Worm (Caenorhabditis elegans) whole organism, L3 larva: ENCODE measurements around the gene F15H10.12.

ENCODE experiments used
- ZK546.5 ChIP-seq: sonication (generic microtip); optimal IDR thresholded peaks from 2 replicates; lab custom pipeline; 2017; ENCODE audit warnings: missing biosample characterization, missing genetic modification characterization
- aly-2 ChIP-seq: fragments of 150-350 bp; optimal IDR thresholded peaks from 2 replicates; lab custom pipeline; 2014; ENCODE audit warnings: missing biosample characterization, missing genetic modification characterization
- ama-1 ChIP-seq: fragments of 150-350 bp; optimal IDR thresholded peaks from 2 replicates; lab custom pipeline; 2018
- ceh-16 ChIP-seq: sonication (generic microtip); optimal IDR thresholded peaks from 2 replicates; lab custom pipeline; 2017; ENCODE audit warnings: missing biosample characterization, missing genetic modification characterization
- ceh-28 ChIP-seq: fragments of 150-350 bp; optimal IDR thresholded peaks from 2 replicates; lab custom pipeline; 2014; ENCODE audit warnings: missing biosample characterization, missing genetic modification reagents, missing genetic modification characterization
- ceh-82 ChIP-seq: fragments of 150-350 bp; optimal IDR thresholded peaks from 2 replicates; lab custom pipeline; 2014; ENCODE audit warnings: missing biosample characterization, missing genetic modification characterization
- ceh-9 ChIP-seq: sonication (generic microtip); optimal IDR thresholded peaks from 2 replicates; lab custom pipeline; 2018; ENCODE audit warnings: missing biosample characterization, missing genetic modification characterization
- daf-12 ChIP-seq: fragments of 150-350 bp; optimal IDR thresholded peaks from 2 replicates; lab custom pipeline; 2014; ENCODE audit warnings: missing biosample characterization, missing genetic modification reagents, missing genetic modification characterization
- egl-27 ChIP-seq: sonication (generic microtip); optimal IDR thresholded peaks from 4 replicates; lab custom pipeline; 2017; ENCODE audit warnings: missing biosample characterization, missing genetic modification reagents, missing genetic modification characterization
- egl-5 ChIP-seq: fragments of 150-350 bp; optimal IDR thresholded peaks from 2 replicates; lab custom pipeline; 2017; ENCODE audit warnings: missing biosample characterization, missing genetic modification reagents, missing genetic modification characterization, inconsistent platforms
- elt-2 ChIP-seq: sonication (generic microtip); optimal IDR thresholded peaks from 2 replicates; lab custom pipeline; 2016; ENCODE audit warnings: missing genetic modification reagents, mild to moderate bottlenecking, missing genetic modification characterization, missing compliant biosample characterization
- elt-3 ChIP-seq, 3 experiments: fragments of 150-350 bp in 1 of 3; sonication (generic microtip) in 2 of 3; optimal IDR thresholded peaks; 2 replicates in 2 of 3; 4 replicates in 1 of 3; lab custom pipeline; 2014 to 2017; ENCODE audit warnings: missing biosample characterization in 3 of 3, missing genetic modification characterization in 3 of 3
- fkh-10 ChIP-seq: sonication (generic microtip); optimal IDR thresholded peaks from 2 replicates; lab custom pipeline; 2017; ENCODE audit warnings: missing biosample characterization, missing genetic modification reagents, missing genetic modification characterization
- fkh-2 ChIP-seq: fragments of 150-350 bp; optimal IDR thresholded peaks from 2 replicates; lab custom pipeline; 2014; ENCODE audit warnings: missing biosample characterization, missing genetic modification reagents, missing genetic modification characterization
- fos-1 ChIP-seq: fragments of 150-350 bp; optimal IDR thresholded peaks from 2 replicates; lab custom pipeline; 2014; ENCODE audit warnings: missing biosample characterization, missing genetic modification characterization
- jun-1 ChIP-seq: fragments of 150-350 bp; optimal IDR thresholded peaks from 2 replicates; lab custom pipeline; 2014; ENCODE audit warnings: missing biosample characterization, missing genetic modification reagents, missing genetic modification characterization
- lin-39 ChIP-seq: fragments of 150-350 bp; optimal IDR thresholded peaks from 2 replicates; lab custom pipeline; 2018; ENCODE audit warnings: missing biosample characterization, missing genetic modification reagents, missing genetic modification characterization
- lsy-12 ChIP-seq: sonication (generic microtip); optimal IDR thresholded peaks from 2 replicates; lab custom pipeline; 2016; ENCODE audit warnings: mild to moderate bottlenecking, missing genetic modification characterization, missing compliant biosample characterization
- mdl-1 ChIP-seq: fragments of 150-350 bp; optimal IDR thresholded peaks from 2 replicates; lab custom pipeline; 2014; ENCODE audit warnings: missing biosample characterization, missing genetic modification characterization
- mml-1 ChIP-seq: fragments of 150-350 bp; sonication (generic microtip); optimal IDR thresholded peaks from 3 replicates; lab custom pipeline; 2014; ENCODE audit warnings: missing biosample characterization, missing genetic modification characterization
- nfya-1 ChIP-seq: sonication (generic microtip); optimal IDR thresholded peaks from 2 replicates; lab custom pipeline; 2017; ENCODE audit warnings: missing genetic modification characterization, mild to moderate bottlenecking, missing compliant biosample characterization, antibody characterized with exemption, moderate library complexity; ENCODE audit not compliant: insufficient read depth
- nhr-11 ChIP-seq: fragments of 150-350 bp; optimal IDR thresholded peaks from 2 replicates; lab custom pipeline; 2014; ENCODE audit warnings: missing biosample characterization, missing genetic modification characterization
- nhr-12 ChIP-seq: fragments of 150-350 bp; optimal IDR thresholded peaks from 2 replicates; lab custom pipeline; 2014; ENCODE audit warnings: missing biosample characterization, missing genetic modification characterization
- nhr-237 ChIP-seq: fragments of 150-350 bp; optimal IDR thresholded peaks from 2 replicates; lab custom pipeline; 2014; ENCODE audit warnings: missing biosample characterization, missing genetic modification characterization
- nhr-25 ChIP-seq: sonication (generic microtip); optimal IDR thresholded peaks from 2 replicates; lab custom pipeline; 2017; ENCODE audit warnings: missing biosample characterization, missing genetic modification characterization
- nhr-28 ChIP-seq: fragments of 150-350 bp; optimal IDR thresholded peaks from 2 replicates; lab custom pipeline; 2014; ENCODE audit warnings: missing biosample characterization, missing genetic modification characterization
- nhr-77 ChIP-seq: fragments of 150-350 bp; optimal IDR thresholded peaks from 2 replicates; lab custom pipeline; 2014; ENCODE audit warnings: missing biosample characterization, missing genetic modification characterization
- pha-4 ChIP-seq: fragments of 150-350 bp; optimal IDR thresholded peaks from 2 replicates; lab custom pipeline; 2014; ENCODE audit warnings: missing biosample characterization, missing genetic modification reagents, missing genetic modification characterization
- pqm-1 ChIP-seq: fragments of 150-350 bp; optimal IDR thresholded peaks from 2 replicates; lab custom pipeline; 2017; ENCODE audit warnings: missing biosample characterization, missing genetic modification characterization, inconsistent platforms
- sea-2 ChIP-seq: fragments of 150-350 bp; sonication (generic microtip); optimal IDR thresholded peaks from 4 replicates; lab custom pipeline; 2014; ENCODE audit warnings: missing biosample characterization, missing genetic modification reagents, missing genetic modification characterization
- skn-1 ChIP-seq: fragments of 150-350 bp; optimal IDR thresholded peaks from 2 replicates; lab custom pipeline; 2014; ENCODE audit warnings: missing biosample characterization, missing genetic modification characterization
- tbx-2 ChIP-seq: sonication (generic microtip); optimal IDR thresholded peaks from 2 replicates; lab custom pipeline; 2016; ENCODE audit warnings: mild to moderate bottlenecking, missing genetic modification characterization, missing compliant biosample characterization
- unc-62 ChIP-seq: fragments of 150-350 bp; sonication (generic microtip); optimal IDR thresholded peaks from 4 replicates; lab custom pipeline; 2014; ENCODE audit warnings: missing biosample characterization, missing genetic modification reagents, missing genetic modification characterization
- zag-1 ChIP-seq: fragments of 150-350 bp; optimal IDR thresholded peaks from 2 replicates; lab custom pipeline; 2014; ENCODE audit warnings: missing biosample characterization, missing genetic modification characterization
- ztf-11 ChIP-seq: fragments of 150-350 bp; optimal IDR thresholded peaks from 2 replicates; lab custom pipeline; 2014; ENCODE audit warnings: missing biosample characterization, missing genetic modification characterization

Gene F15H10.12

DNA sequence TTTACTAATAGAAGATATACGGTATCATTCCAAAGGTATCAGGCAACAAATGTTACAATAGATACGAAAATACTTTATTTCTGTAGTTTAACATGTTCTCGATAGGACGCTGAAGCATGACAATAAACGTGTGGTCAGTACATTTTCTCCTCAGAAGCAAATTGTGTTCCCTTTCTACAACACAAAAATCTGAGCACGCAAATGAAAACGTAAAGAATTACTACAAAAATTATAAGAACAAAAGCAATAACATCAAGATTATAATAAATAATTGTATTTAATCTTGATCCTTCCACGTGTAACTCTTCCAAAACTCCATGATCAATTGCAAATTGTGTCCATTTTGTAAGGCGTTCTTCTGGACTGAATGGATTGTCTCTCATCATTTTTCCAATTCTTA is 30.1 kb downstream of the F15H10.12 start:
- TF ChIP-seq egl-27 (tag; lab: Kevin White, UChicago) (no peak), nhr-28 (tag; lab: Kevin White, UChicago) (no peak), elt-2 (tag; lab: Kevin White, UChicago) (no peak), lsy-12 (tag; lab: Kevin White, UChicago) (no peak), sea-2 (no peak), tbx-2 (no peak), mml-1 (tag; lab: Kevin White, UChicago) (no peak), nhr-77 (tag; lab: Kevin White, UChicago) (no peak), nhr-11 (tag; lab: Kevin White, UChicago) (no peak), jun-1 (no peak), ceh-16 (no peak), pqm-1 (no peak)

DNA sequence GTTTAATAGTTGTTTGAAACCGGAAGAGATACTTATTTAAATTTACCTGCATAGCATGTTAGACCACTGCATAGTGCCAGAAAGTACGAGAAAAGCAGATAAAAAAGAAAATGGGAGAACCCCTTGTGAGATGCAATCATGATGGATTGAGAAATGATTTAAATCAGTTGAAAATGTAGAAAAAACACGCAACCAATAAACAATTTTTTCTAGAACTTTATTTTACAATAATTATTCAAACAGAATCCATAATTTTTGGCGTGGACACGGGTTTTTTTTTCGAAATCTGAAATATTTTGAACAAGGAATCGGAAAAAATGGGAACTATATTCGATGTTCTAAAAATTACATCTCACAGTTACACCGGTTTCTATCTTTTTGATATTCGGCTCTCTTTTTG is 30.6 kb downstream of the F15H10.12 start, which contains the start of gene AC3.12:
AC3.12 (minus strand) TSS at position 101 of the 400 bp plus-strand sequence.
- TF ChIP-seq mdl-1 (tag; lab: Kevin White, UChicago) (no peak), ceh-28 (tag; lab: Kevin White, UChicago) (no peak), ama-1 (no peak), tbx-2 (no peak), lsy-12 (tag; lab: Kevin White, UChicago) (no peak), nhr-25 (no peak), ceh-16 (no peak), nhr-11 (tag; lab: Kevin White, UChicago) (no peak), skn-1 (tag; lab: Kevin White, UChicago) (no peak)

- TF ChIP-seq mdl-1 (tag; lab: Kevin White, UChicago) (no peak), ceh-82 (tag; lab: Kevin White, UChicago) (no peak), pqm-1 (peak; percentile 40), pha-4 (tag; lab: Kevin White, UChicago) (peak; percentile 23), elt-2 (tag; lab: Kevin White, UChicago) (peak; percentile 63)
Observed at ce11 chrV:10371951-10372350, 37.9 kb downstream of the F15H10.12 start, which contains the start of gene ugt-49. Gene ugt-49 (plus strand): TSS chrV:10372321.

DNA sequence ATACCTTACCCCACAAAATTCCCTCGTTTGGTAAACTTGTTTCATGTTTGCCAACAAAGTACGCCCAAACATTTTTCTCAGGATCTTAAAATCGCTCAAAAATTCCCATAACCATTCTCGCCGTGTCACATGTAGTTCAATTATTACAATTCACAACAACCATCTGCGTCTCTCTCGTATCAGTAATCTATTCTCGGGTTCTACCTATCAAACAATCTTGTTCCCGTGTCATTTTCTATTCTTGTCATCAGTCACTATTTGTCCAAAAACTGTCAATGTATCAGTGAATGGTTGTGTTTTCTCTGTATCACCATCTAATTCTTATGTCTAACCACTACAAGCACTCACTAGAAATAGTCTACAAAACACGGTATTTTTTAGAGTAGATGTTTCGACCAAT is 38.7 kb downstream of the F15H10.12 start:
- no peak for TF ChIP-seq sea-2
- TF ChIP-seq pha-4 (tag; lab: Kevin White, UChicago): no peak
- TF ChIP-seq nhr-12 (tag; lab: Kevin White, UChicago): no peak
- no peak for TF ChIP-seq aly-2 (tag; lab: Kevin White, UChicago)
- peak; percentile 45 for TF ChIP-seq jun-1
- TF ChIP-seq ceh-28 (tag; lab: Kevin White, UChicago): no peak
- TF ChIP-seq fkh-10: no peak
- peak; percentile 40 for TF ChIP-seq pqm-1
- TF ChIP-seq fkh-2 (tag; lab: Kevin White, UChicago): no peak
- peak; percentile 84 for TF ChIP-seq elt-2 (tag; lab: Kevin White, UChicago)
- no peak for TF ChIP-seq egl-5 (tag; lab: Kevin White, UChicago)
- no peak for TF ChIP-seq nfya-1
- TF ChIP-seq lin-39 (tag; lab: Kevin White, UChicago): no peak
- no peak for TF ChIP-seq ZK546.5
- TF ChIP-seq daf-12 (tag; lab: Kevin White, UChicago): no peak

- TF ChIP-seq nhr-25 (no peak), lin-39 (tag; lab: Kevin White, UChicago) (no peak), egl-5 (tag; lab: Kevin White, UChicago) (no peak), unc-62 (no peak), fos-1 (tag; lab: Kevin White, UChicago) (no peak), nhr-77 (tag; lab: Kevin White, UChicago) (no peak), nhr-28 (tag; lab: Kevin White, UChicago) (no peak), aly-2 (tag; lab: Kevin White, UChicago) (no peak), ztf-11 (tag; lab: Kevin White, UChicago) (no peak), nhr-237 (no peak), nfya-1 (no peak), pha-4 (tag; lab: Kevin White, UChicago) (no peak)
Observed at ce11 chrV:10368256-10368655, 41.6 kb downstream of the F15H10.12 start, which contains the start of gene sri-20. Gene sri-20 (plus strand): TSS chrV:10368556.

- TF ChIP-seq skn-1 (tag; lab: Kevin White, UChicago): no peak
- no peak for TF ChIP-seq egl-5 (tag; lab: Kevin White, UChicago)
- no peak for TF ChIP-seq zag-1 (tag; lab: Kevin White, UChicago)
- TF ChIP-seq egl-27 (tag; lab: Kevin White, UChicago): no peak
- TF ChIP-seq elt-2 (tag; lab: Kevin White, UChicago): no peak
- no peak for TF ChIP-seq jun-1
- no peak for TF ChIP-seq aly-2 (tag; lab: Kevin White, UChicago)
- TF ChIP-seq mml-1 (tag; lab: Kevin White, UChicago): no peak
- TF ChIP-seq elt-3 (tag; optimal IDR thresholded peaks at IDR 0.05; lab: Kevin White, UChicago): no peak
- no peak for TF ChIP-seq nhr-28 (tag; lab: Kevin White, UChicago)
- no peak for TF ChIP-seq fos-1 (tag; lab: Kevin White, UChicago)
- TF ChIP-seq ceh-9: no peak
Observed at ce11 chrV:10363834-10364233, 46.0 kb downstream of the F15H10.12 start.
